Worm (Caenorhabditis elegans) whole organism, young adult: ENCODE data around the gene msp-63.
A peak's percentile ranks its signal among the peaks of the same experiment; 100 is the strongest.
"Not testable (repeated sequence)": the region's sequence is repeated elsewhere in the genome, so short reads cannot be mapped to it uniquely, and the experiment has no call there.

ENCODE experiments used
- D2030.7 ChIP-seq: fragments of 200-800 bp; sonication (Bioruptor generic); IDR thresholded peaks from 2 replicates; pipeline ENCODE4 v1.3.6; 2022; ENCODE audit warnings: missing genetic modification reagents, missing genetic modification characterization, missing compliant biosample characterization
- F10E7.11 ChIP-seq: sonication (generic microtip); optimal IDR thresholded peaks from 2 replicates; lab custom pipeline; 2017; ENCODE audit warnings: mild to moderate bottlenecking, missing genetic modification characterization, moderate library complexity, missing compliant biosample characterization
- F57A8.1 ChIP-seq: fragments of 200-800 bp; sonication (Bioruptor generic); optimal IDR thresholded peaks from 2 replicates; lab custom pipeline; 2018; ENCODE audit warnings: mild to moderate bottlenecking, missing genetic modification characterization, moderate library complexity, missing compliant biosample characterization
- K11D2.4 ChIP-seq: fragments of 200-800 bp; sonication (Bioruptor generic); IDR thresholded peaks from 2 replicates; pipeline ENCODE4 v1.3.6; 2022; ENCODE audit warnings: missing genetic modification reagents, missing genetic modification characterization, missing compliant biosample characterization
- K12H6.12 ChIP-seq: fragments of 200-800 bp; sonication (Bioruptor generic); optimal IDR thresholded peaks from 2 replicates; lab custom pipeline; 2018; ENCODE audit warnings: mild to moderate bottlenecking, missing genetic modification characterization, missing compliant biosample characterization
- Y95B8A.8 ChIP-seq: fragments of 200-800 bp; sonication (Bioruptor generic); IDR thresholded peaks from 2 replicates; pipeline ENCODE4 v1.3.6; 2022; ENCODE audit warnings: missing genetic modification reagents, missing genetic modification characterization, missing compliant biosample characterization
- ZK185.1 ChIP-seq: sonication (generic microtip); optimal IDR thresholded peaks from 2 replicates; lab custom pipeline; 2016; ENCODE audit warnings: mild to moderate bottlenecking, missing genetic modification characterization, missing compliant biosample characterization; ENCODE audit not compliant: poor library complexity, severe bottlenecking
- cebp-1 ChIP-seq, 2 experiments: fragments of 200-800 bp in 1 of 2; sonication (Bioruptor generic) in 1 of 2; sonication (generic microtip) in 1 of 2; IDR thresholded peaks in 1 of 2; optimal IDR thresholded peaks in 1 of 2; 2 replicates each; pipeline versions ENCODE4 v1.3.6 to Lab custom; 2017 to 2022; ENCODE audit warnings: missing compliant biosample characterization in 2 of 2, missing genetic modification characterization in 2 of 2, mild to moderate bottlenecking in 1 of 2, missing genetic modification reagents in 1 of 2, moderate library complexity in 1 of 2
- ceh-27 ChIP-seq: fragments of 200-800 bp; sonication (Bioruptor generic); optimal IDR thresholded peaks from 2 replicates; lab custom pipeline; 2018; ENCODE audit warnings: mild to moderate bottlenecking, missing genetic modification characterization, moderate library complexity, missing compliant biosample characterization
- ceh-79 ChIP-seq: sonication (generic microtip); optimal IDR thresholded peaks from 2 replicates; lab custom pipeline; 2017; ENCODE audit warnings: mild to moderate bottlenecking, missing genetic modification characterization, missing compliant biosample characterization
- chd-7 ChIP-seq: sonication (generic microtip); optimal IDR thresholded peaks from 2 replicates; lab custom pipeline; 2016; ENCODE audit warnings: mild to moderate bottlenecking, missing genetic modification characterization, moderate library complexity, missing compliant biosample characterization
- die-1 ChIP-seq: sonication (generic microtip); optimal IDR thresholded peaks from 2 replicates; lab custom pipeline; 2016; ENCODE audit warnings: missing genotype, mild to moderate bottlenecking, missing genetic modification characterization, missing compliant biosample characterization
- dox-1 ChIP-seq: fragments of 200-800 bp; sonication (Bioruptor generic); IDR thresholded peaks from 2 replicates; pipeline ENCODE4 v1.3.6; 2022; ENCODE audit warnings: missing genetic modification reagents, missing genetic modification characterization, missing compliant biosample characterization
- dpl-1 ChIP-seq: fragments of 150-350 bp; optimal IDR thresholded peaks from 2 replicates; lab custom pipeline; 2014; ENCODE audit warnings: missing biosample characterization, missing genetic modification reagents, missing genetic modification characterization
- ets-4 ChIP-seq: fragments of 200-800 bp; sonication (Bioruptor generic); optimal IDR thresholded peaks from 2 replicates; lab custom pipeline; 2018; ENCODE audit warnings: mild to moderate bottlenecking, missing genetic modification characterization, missing compliant biosample characterization
- him-1 ChIP-seq: sonication (generic microtip); optimal IDR thresholded peaks from 2 replicates; lab custom pipeline; 2016; ENCODE audit warnings: missing genotype, missing genetic modification reagents, missing genetic modification characterization, missing compliant biosample characterization
- hrde-1 ChIP-seq: sonication (generic microtip); optimal IDR thresholded peaks from 2 replicates; lab custom pipeline; 2016; ENCODE audit warnings: missing genetic modification characterization, mild to moderate bottlenecking, missing compliant biosample characterization, moderate library complexity, missing genotype, missing genetic modification reagents, borderline replicate concordance
- hsf-1 ChIP-seq: fragments of 200-800 bp; sonication (Bioruptor generic); IDR thresholded peaks from 2 replicates; pipeline ENCODE4 v1.3.6; 2022; ENCODE audit warnings: missing genetic modification reagents, missing genetic modification characterization, missing compliant biosample characterization
- let-607 ChIP-seq, 2 experiments: fragments of 200-800 bp in 1 of 2; sonication (Bioruptor generic) in 1 of 2; sonication (generic microtip) in 1 of 2; optimal IDR thresholded peaks; 2 replicates each; lab custom pipeline; 2016 to 2018; ENCODE audit warnings: mild to moderate bottlenecking in 2 of 2, missing compliant biosample characterization in 2 of 2, missing genetic modification characterization in 2 of 2, moderate library complexity in 2 of 2, missing genotype in 1 of 2
- lin-35 ChIP-seq, 3 experiments: fragments of 150-350 bp in 2 of 3; sonication (generic microtip) in 1 of 3; optimal IDR thresholded peaks; 2 replicates each; lab custom pipeline; 2014 to 2018; ENCODE audit warnings: missing biosample characterization in 3 of 3, missing genetic modification characterization in 3 of 3, missing genetic modification reagents in 3 of 3
- madf-10 ChIP-seq: sonication (generic microtip); optimal IDR thresholded peaks from 2 replicates; lab custom pipeline; 2016; ENCODE audit warnings: mild to moderate bottlenecking, missing genetic modification characterization, missing compliant biosample characterization
- mxl-1 ChIP-seq: sonication (generic microtip); optimal IDR thresholded peaks from 2 replicates; lab custom pipeline; 2016; ENCODE audit warnings: missing genetic modification characterization, missing compliant biosample characterization
- nhr-120 ChIP-seq: fragments of 200-800 bp; sonication (Bioruptor generic); IDR thresholded peaks from 2 replicates; pipeline ENCODE4 v1.3.6; 2022; ENCODE audit warnings: missing genetic modification characterization, missing compliant biosample characterization
- nhr-80 ChIP-seq: sonication (generic microtip); optimal IDR thresholded peaks from 2 replicates; lab custom pipeline; 2016; ENCODE audit warnings: missing genetic modification characterization, missing compliant biosample characterization
- nhr-90 ChIP-seq: sonication (generic microtip); optimal IDR thresholded peaks from 2 replicates; lab custom pipeline; 2016; ENCODE audit warnings: missing genotype, mild to moderate bottlenecking, missing genetic modification characterization, missing compliant biosample characterization
- rec-8 ChIP-seq, 2 experiments: sonication (generic microtip); optimal IDR thresholded peaks; 2 replicates each; lab custom pipeline; 2016; ENCODE audit warnings: mild to moderate bottlenecking in 2 of 2, missing genetic modification characterization in 2 of 2, missing genetic modification reagents in 2 of 2, missing genotype in 2 of 2, missing biosample characterization in 1 of 2, missing compliant biosample characterization in 1 of 2, moderate library complexity in 1 of 2
- snpc-1.3 ChIP-seq: sonication (generic microtip); optimal IDR thresholded peaks from 2 replicates; lab custom pipeline; 2017; ENCODE audit warnings: missing genetic modification characterization, mild to moderate bottlenecking, missing compliant biosample characterization, antibody characterized with exemption, moderate library complexity, missing genotype, missing genetic modification reagents; ENCODE audit not compliant: insufficient read depth
- snpc-4 ChIP-seq, 5 experiments: fragments of 150-350 bp in 1 of 5; sonication (generic microtip) in 4 of 5; optimal IDR thresholded peaks; 2 replicates each; lab custom pipeline; 2014 to 2018; ENCODE audit warnings: missing genetic modification characterization in 5 of 5, missing biosample characterization in 3 of 5, antibody characterized with exemption in 2 of 5, mild to moderate bottlenecking in 2 of 5, missing compliant biosample characterization in 2 of 5, missing genotype in 2 of 5, moderate library complexity in 2 of 5, missing genetic modification reagents in 1 of 5
- ztf-3 ChIP-seq: fragments of 200-800 bp; sonication (Bioruptor generic); optimal IDR thresholded peaks from 2 replicates; lab custom pipeline; 2018; ENCODE audit warnings: mild to moderate bottlenecking, missing genetic modification characterization, missing compliant biosample characterization

Gene msp-63

DNA sequence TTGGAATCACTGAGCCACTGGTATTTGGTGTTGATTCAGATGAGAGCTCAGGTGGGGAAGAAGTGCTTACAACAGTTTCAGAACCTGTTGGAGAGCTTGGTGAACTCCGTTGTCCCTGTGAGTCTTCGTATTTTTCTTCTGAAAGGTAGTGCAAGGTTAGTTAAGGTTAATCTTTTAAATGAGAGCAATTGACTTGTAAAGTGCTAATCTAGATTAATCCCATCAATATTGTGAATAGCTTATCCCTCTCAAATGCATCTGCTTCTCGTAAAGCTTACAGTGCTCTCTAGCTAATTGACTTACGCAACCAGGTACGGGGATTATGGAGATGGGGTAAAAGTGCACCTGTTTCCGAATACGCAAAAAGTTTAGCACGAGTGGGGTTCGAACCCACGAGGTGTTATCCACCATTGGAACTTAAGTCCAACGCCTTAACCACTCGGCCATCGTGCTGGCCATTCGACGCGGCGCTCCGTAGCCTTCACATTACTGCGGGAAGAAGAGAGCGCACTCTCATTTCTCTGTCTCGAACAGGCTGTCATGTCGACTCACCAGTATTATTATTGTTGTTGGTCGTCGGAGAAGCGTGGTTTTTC is 24.6 kb downstream of the msp-63 start (continued):
- TF ChIP-seq chd-7 (peak; percentile 52), K11D2.4 (GFP tag; lab: Robert Waterston, UW) (0 out of 2 replicates have a peak, but pooled peaks have one; percentile 54), let-607 (tag; optimal IDR thresholded peaks at IDR 0.05; lab: Kevin White, UChicago) (no peak), lin-35 (GFP tag; optimal IDR thresholded peaks at IDR 0.05; lab: Kevin White, UChicago) (no peak), die-1 (tag; lab: Kevin White, UChicago) (peak; percentile 66), F57A8.1 (GFP tag; lab: Kevin White, UChicago) (no peak), snpc-1.3 (tag; lab: Kevin White, UChicago) (peak; percentile 20)

DNA sequence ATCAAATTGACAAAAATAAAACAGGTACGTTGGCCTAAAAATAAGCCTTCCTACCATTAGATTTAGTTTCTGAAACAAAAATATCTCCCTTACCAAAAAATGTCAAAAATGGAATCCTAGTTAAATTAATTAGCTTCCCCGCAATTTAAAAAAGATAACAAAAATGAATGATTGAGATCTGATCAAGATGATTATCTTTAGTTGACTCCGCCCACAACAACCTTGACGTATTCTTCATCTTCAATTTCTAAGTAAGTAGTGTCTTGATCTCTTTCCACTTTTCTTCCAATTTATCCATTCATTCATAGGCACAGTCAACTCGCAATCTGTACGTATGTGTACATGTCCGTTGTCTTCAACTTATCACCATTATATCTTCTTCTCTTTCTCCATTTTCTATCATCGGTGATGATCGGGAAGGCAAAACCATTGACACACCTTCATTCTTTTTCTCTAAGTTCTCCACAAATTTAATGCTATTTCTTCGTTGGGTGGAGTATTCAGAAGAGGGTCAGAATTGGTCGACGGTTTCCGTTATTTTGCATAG is 28.9 kb downstream of the msp-63 start:
- no peak for TF ChIP-seq nhr-120 (GFP tag; lab: Robert Waterston, UW)
- no peak for TF ChIP-seq lin-35 (GFP tag; optimal IDR thresholded peaks at IDR 0.05; lab: Kevin White, UChicago)
- TF ChIP-seq nhr-90 (tag; lab: Kevin White, UChicago): no peak
- TF ChIP-seq ceh-27 (GFP tag; lab: Kevin White, UChicago): no peak
- TF ChIP-seq ets-4 (GFP tag; lab: Kevin White, UChicago): no peak
- TF ChIP-seq ceh-79 (tag; lab: Kevin White, UChicago): no peak
- no peak for TF ChIP-seq hrde-1 (tag; lab: Kevin White, UChicago)
- TF ChIP-seq dpl-1 (GFP tag; lab: Kevin White, UChicago): no peak
- TF ChIP-seq K12H6.12 (tag; lab: Kevin White, UChicago): no peak

DNA sequence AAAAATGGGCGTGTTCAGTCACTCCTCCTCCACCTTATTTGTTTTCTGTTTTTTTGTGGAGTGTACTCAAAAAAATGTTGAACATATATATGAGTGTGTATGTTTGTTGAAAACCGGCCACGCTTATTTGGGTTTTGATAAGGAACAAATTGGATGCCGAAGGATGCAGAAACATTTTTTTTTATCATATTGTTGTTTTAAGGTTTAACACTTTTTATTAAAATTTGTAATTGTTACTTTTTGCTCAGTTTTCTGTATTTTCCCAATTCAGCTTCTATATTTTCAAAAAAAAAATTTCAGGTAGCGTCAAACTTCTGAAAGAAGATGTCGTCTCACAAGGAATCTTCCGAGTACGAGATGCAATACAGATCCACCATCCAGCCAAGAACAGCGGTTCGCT is 31.9 kb downstream of the msp-63 start, which contains the start of gene ifb-1:
Gene ifb-1, plus strand, starts transcription at position 301 of the 400 bp plus-strand sequence.
- no peak for TF ChIP-seq mxl-1
- no peak for TF ChIP-seq D2030.7

DNA sequence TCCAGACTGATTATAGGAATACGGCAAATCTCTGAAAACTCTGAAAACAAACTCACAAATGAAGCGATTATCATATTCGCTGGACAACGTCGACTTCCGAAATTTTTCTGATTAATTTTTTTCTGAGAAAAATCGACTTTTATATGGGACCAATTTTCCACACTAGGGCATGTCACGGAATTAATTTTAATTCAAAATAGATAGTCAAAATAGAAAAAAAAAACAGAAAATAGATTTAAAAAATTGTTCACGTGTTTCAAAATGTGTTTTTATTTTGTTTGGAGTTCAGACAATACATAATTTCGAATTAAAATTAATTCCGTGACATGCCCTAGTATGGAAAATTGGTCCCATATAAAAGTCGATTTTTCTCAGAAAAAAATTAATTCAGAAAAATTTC is 39.6 kb downstream of the msp-63 start, which contains the start of the genes F10C1.3 and F10C1.23:
Gene F10C1.3, minus strand, starts transcription at position 101 of the 400 bp plus-strand sequence.
Gene F10C1.23, plus strand, starts transcription at position 385 of the 400 bp plus-strand sequence.
- not testable (repeated sequence) for TF ChIP-seq snpc-4 (GFP tag; optimal IDR thresholded peaks at IDR 0.05; lab: Kevin White, UChicago); snpc-4 (tag; optimal IDR thresholded peaks at IDR 0.05; lab: Kevin White, UChicago); him-1; ztf-3 (GFP tag; lab: Kevin White, UChicago)
- TF ChIP-seq, all 124 proteins: peak for 0; not testable (repeated sequence) for 124

DNA sequence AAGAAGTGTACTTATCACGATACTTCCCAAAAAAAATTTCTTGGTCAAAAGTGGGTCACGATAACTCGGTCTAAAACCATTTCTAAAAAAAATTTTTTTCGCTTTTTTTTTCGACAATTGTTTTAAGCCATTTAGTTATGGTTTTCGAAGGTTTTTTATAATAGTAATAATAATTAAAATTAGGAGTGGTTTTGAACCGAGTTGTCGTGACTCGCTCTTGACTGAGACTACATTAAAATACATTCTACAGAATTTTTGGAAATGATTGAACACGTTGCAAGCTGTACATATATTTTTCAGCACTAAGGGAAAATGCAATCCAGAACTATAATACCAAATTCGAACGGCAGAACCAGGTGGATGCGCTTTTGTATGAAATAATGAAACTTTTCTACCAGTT is 43.1 kb downstream of the msp-63 start, which contains the start of gene F10C1.8:
Gene F10C1.8, plus strand, starts transcription at position 301 of the 400 bp plus-strand sequence.
- no peak for TF ChIP-seq madf-10 (tag; lab: Kevin White, UChicago)
- TF ChIP-seq Y95B8A.8 (GFP tag; lab: Robert Waterston, UW): no peak
- no peak for TF ChIP-seq cebp-1 (GFP tag; IDR thresholded peaks at IDR 0.05; lab: Robert Waterston, UW)
- TF ChIP-seq cebp-1 (tag; optimal IDR thresholded peaks at IDR 0.05; lab: Kevin White, UChicago): no peak
- no peak for TF ChIP-seq D2030.7
- no peak for TF ChIP-seq rec-8 (tag; optimal IDR thresholded peaks at IDR 0.05; lab: Kevin White, UChicago)
- TF ChIP-seq, all 124 proteins: peak for 0

DNA sequence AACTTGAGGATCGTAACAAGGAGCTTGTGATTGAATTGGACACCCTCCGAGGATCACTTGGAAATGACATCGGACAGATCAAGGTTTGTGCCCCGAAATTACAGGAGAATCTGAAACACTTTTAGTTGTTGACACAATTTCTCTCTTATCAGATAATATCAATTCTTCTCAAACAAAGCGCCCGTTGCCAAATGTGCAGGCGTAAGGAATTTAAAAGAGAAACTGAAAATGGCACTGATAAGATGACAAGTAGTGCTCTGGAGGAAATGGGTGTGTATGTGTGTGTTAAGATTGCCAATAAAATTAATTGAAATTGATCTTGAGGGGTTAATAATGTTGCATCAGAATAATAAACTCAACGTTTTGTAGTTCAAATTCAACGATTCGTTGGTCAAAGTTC is 45.9 kb downstream of the msp-63 start:
- TF ChIP-seq nhr-80 (tag; lab: Kevin White, UChicago) (peak; percentile 96), ZK185.1 (peak; percentile 29), F10E7.11 (tag; lab: Kevin White, UChicago) (no peak), dox-1 (peak; percentile 63), mxl-1 (no peak), hsf-1 (GFP tag; lab: Robert Waterston, UW) (0 out of 2 replicates have a peak, but pooled peaks have one; percentile 37)
